Worm (Caenorhabditis elegans) whole organism, L1 larva: Measurements from ENCODE around the gene znf-706.

Source experiments
- C04F5.9 ChIP-seq: sonication (generic microtip); optimal IDR thresholded peaks from 2 replicates; lab custom pipeline; 2016; ENCODE audit warnings: missing genetic modification characterization, missing compliant biosample characterization
- aha-1 ChIP-seq: fragments of 150-350 bp; optimal IDR thresholded peaks from 2 replicates; lab custom pipeline; 2014; ENCODE audit warnings: missing biosample characterization, missing genetic modification characterization
- alr-1 ChIP-seq: fragments of 200-800 bp; sonication (Bioruptor generic); optimal IDR thresholded peaks from 2 replicates; lab custom pipeline; 2018; ENCODE audit warnings: borderline replicate concordance, mild to moderate bottlenecking, missing genetic modification characterization, missing compliant biosample characterization
- ama-1 ChIP-seq: fragments of 150-350 bp; optimal IDR thresholded peaks from 2 replicates; lab custom pipeline; 2014
- ceh-82 ChIP-seq, 3 experiments: fragments of 150-350 bp in 1 of 3; sonication (generic microtip) in 2 of 3; optimal IDR thresholded peaks; 2 replicates each; lab custom pipeline; 2014 to 2017; ENCODE audit warnings: missing biosample characterization in 3 of 3, missing genetic modification characterization in 3 of 3
- ceh-90 ChIP-seq: sonication (generic microtip); optimal IDR thresholded peaks from 2 replicates; lab custom pipeline; 2016; ENCODE audit warnings: missing genetic modification characterization, missing compliant biosample characterization
- ces-1 ChIP-seq: fragments of 150-350 bp; optimal IDR thresholded peaks from 2 replicates; lab custom pipeline; 2014; ENCODE audit warnings: missing biosample characterization, missing genetic modification reagents, missing genetic modification characterization
- dpl-1 ChIP-seq, 3 experiments: fragments of 150-350 bp in 2 of 3; sonication (generic microtip) in 1 of 3; optimal IDR thresholded peaks; 2 replicates each; lab custom pipeline; 2014 to 2017; ENCODE audit warnings: missing biosample characterization in 3 of 3, missing genetic modification characterization in 3 of 3, missing genetic modification reagents in 3 of 3
- dsc-1 ChIP-seq: sonication (generic microtip); optimal IDR thresholded peaks from 2 replicates; lab custom pipeline; 2016; ENCODE audit warnings: mild to moderate bottlenecking, missing genetic modification characterization, missing compliant biosample characterization
- efl-1 ChIP-seq, 4 experiments: fragments of 150-350 bp; optimal IDR thresholded peaks in 3 of 4; peaks in 1 of 4; 1 replicate in 1 of 4; 2 replicates in 3 of 4; lab custom pipeline; 2014; ENCODE audit warnings: missing biosample characterization in 2 of 4, missing genetic modification characterization in 2 of 4, missing genetic modification reagents in 2 of 4
- egl-27 ChIP-seq, 2 experiments: fragments of 150-350 bp in 1 of 2; sonication (generic microtip); optimal IDR thresholded peaks; 3 replicates each; lab custom pipeline; 2017 to 2018; ENCODE audit warnings: missing biosample characterization in 2 of 2, missing genetic modification characterization in 2 of 2, missing genetic modification reagents in 2 of 2
- elt-3 ChIP-seq, 6 experiments: fragments of 150-350 bp in 1 of 6; sonication (generic microtip); optimal IDR thresholded peaks; 2 replicates each; lab custom pipeline; 2017 to 2018; ENCODE audit warnings: missing biosample characterization in 6 of 6, missing genetic modification characterization in 6 of 6, inconsistent platforms in 1 of 6
- fkh-10 ChIP-seq: sonication (generic microtip); optimal IDR thresholded peaks from 2 replicates; lab custom pipeline; 2017; ENCODE audit warnings: missing biosample characterization, missing genetic modification reagents, missing genetic modification characterization
- fkh-8 ChIP-seq: sonication (generic microtip); optimal IDR thresholded peaks from 2 replicates; lab custom pipeline; 2016; ENCODE audit warnings: mild to moderate bottlenecking, missing genetic modification characterization, missing compliant biosample characterization
- fos-1 ChIP-seq: fragments of 150-350 bp; optimal IDR thresholded peaks from 2 replicates; lab custom pipeline; 2014; ENCODE audit warnings: missing biosample characterization, missing genetic modification characterization
- hlh-4 ChIP-seq: sonication (generic microtip); optimal IDR thresholded peaks from 2 replicates; lab custom pipeline; 2016; ENCODE audit warnings: mild to moderate bottlenecking, missing genetic modification characterization, missing compliant biosample characterization
- hpl-2 ChIP-seq: fragments of 150-350 bp; optimal IDR thresholded peaks from 2 replicates; lab custom pipeline; 2014; ENCODE audit warnings: missing biosample characterization, missing genetic modification reagents, missing genetic modification characterization
- irx-1 ChIP-seq: sonication (generic microtip); optimal IDR thresholded peaks from 2 replicates; lab custom pipeline; 2016; ENCODE audit warnings: missing genetic modification characterization, missing compliant biosample characterization
- jun-1 ChIP-seq: fragments of 150-350 bp; optimal IDR thresholded peaks from 2 replicates; lab custom pipeline; 2014; ENCODE audit warnings: missing biosample characterization, missing genetic modification reagents, missing genetic modification characterization
- lin-14 ChIP-seq: fragments of 200-800 bp; sonication (Bioruptor generic); optimal IDR thresholded peaks from 2 replicates; lab custom pipeline; 2018; ENCODE audit warnings: mild to moderate bottlenecking, missing genetic modification characterization, moderate library complexity, missing compliant biosample characterization
- lin-15B ChIP-seq: fragments of 150-350 bp; sonication (generic microtip); optimal IDR thresholded peaks from 3 replicates; lab custom pipeline; 2014; ENCODE audit warnings: missing biosample characterization, missing genetic modification characterization
- mdl-1 ChIP-seq, 2 experiments: fragments of 150-350 bp; optimal IDR thresholded peaks; 2 replicates each; lab custom pipeline; 2014 to 2017; ENCODE audit warnings: missing biosample characterization in 2 of 2, missing genetic modification characterization in 2 of 2, inconsistent platforms in 1 of 2
- nhr-19 ChIP-seq: fragments of 200-800 bp; sonication (Bioruptor generic); conservative IDR thresholded peaks from 2 replicates; pipeline ENCODE4 v1.3.6; 2022; ENCODE audit warnings: missing genetic modification characterization, missing compliant biosample characterization
- nhr-20 ChIP-seq: sonication (generic microtip); optimal IDR thresholded peaks from 2 replicates; lab custom pipeline; 2016; ENCODE audit warnings: mild to moderate bottlenecking, missing genetic modification characterization, missing compliant biosample characterization
- nhr-237 ChIP-seq: fragments of 150-350 bp; optimal IDR thresholded peaks from 2 replicates; lab custom pipeline; 2014; ENCODE audit warnings: missing biosample characterization, missing genetic modification characterization
- nhr-28 ChIP-seq: fragments of 150-350 bp; optimal IDR thresholded peaks from 2 replicates; lab custom pipeline; 2014; ENCODE audit warnings: missing biosample characterization, missing genetic modification characterization
- nhr-47 ChIP-seq: sonication (generic microtip); optimal IDR thresholded peaks from 2 replicates; lab custom pipeline; 2016; ENCODE audit warnings: mild to moderate bottlenecking, missing genetic modification characterization, moderate library complexity, missing compliant biosample characterization
- nhr-71 ChIP-seq: sonication (generic microtip); optimal IDR thresholded peaks from 2 replicates; lab custom pipeline; 2016; ENCODE audit warnings: mild to moderate bottlenecking, missing genetic modification characterization, moderate library complexity, missing compliant biosample characterization
- nhr-85 ChIP-seq: sonication (generic microtip); peaks from one replicate; lab custom pipeline; 2016; ENCODE audit warnings: missing genetic modification characterization, inconsistent platforms, missing compliant biosample characterization
- pax-3 ChIP-seq: fragments of 200-800 bp; sonication (Bioruptor generic); optimal IDR thresholded peaks from 2 replicates; lab custom pipeline; 2018; ENCODE audit warnings: mild to moderate bottlenecking, missing genetic modification characterization, moderate library complexity, missing compliant biosample characterization
- skn-1 ChIP-seq: fragments of 150-350 bp; optimal IDR thresholded peaks from 2 replicates; lab custom pipeline; 2014; ENCODE audit warnings: missing biosample characterization, missing genetic modification characterization
- snu-23 ChIP-seq: sonication (generic microtip); optimal IDR thresholded peaks from 2 replicates; lab custom pipeline; 2016; ENCODE audit warnings: missing genetic modification characterization, missing compliant biosample characterization
- swsn-7 ChIP-seq: sonication (generic microtip); optimal IDR thresholded peaks from 2 replicates; lab custom pipeline; 2016; ENCODE audit warnings: missing genetic modification characterization, missing compliant biosample characterization
- tbx-2 ChIP-seq: sonication (generic microtip); optimal IDR thresholded peaks from 2 replicates; lab custom pipeline; 2016; ENCODE audit warnings: missing genetic modification characterization, missing compliant biosample characterization
- unc-30 ChIP-seq: sonication (generic microtip); optimal IDR thresholded peaks from 2 replicates; lab custom pipeline; 2017; ENCODE audit warnings: missing biosample characterization, missing genetic modification characterization
- unc-86 ChIP-seq: sonication (generic microtip); optimal IDR thresholded peaks from 2 replicates; lab custom pipeline; 2016; ENCODE audit warnings: missing genetic modification characterization, missing compliant biosample characterization
- vab-15 ChIP-seq: sonication (generic microtip); optimal IDR thresholded peaks from 2 replicates; lab custom pipeline; 2017; ENCODE audit warnings: missing genotype, mild to moderate bottlenecking, missing genetic modification characterization, missing compliant biosample characterization
- zag-1 ChIP-seq: fragments of 150-350 bp; optimal IDR thresholded peaks from 2 replicates; lab custom pipeline; 2014; ENCODE audit warnings: missing biosample characterization, missing genetic modification characterization

znf-706 gene

ce11 chrIV:9063518-9063917, 32.5 kb downstream of the znf-706 start (continued):
- no peak for TF ChIP-seq unc-30
- no peak for TF ChIP-seq aha-1 (tag; lab: Kevin White, UChicago)
- no peak for TF ChIP-seq zag-1 (tag; lab: Kevin White, UChicago)
- no peak for TF ChIP-seq lin-15B
- peak; percentile 72 for TF ChIP-seq dsc-1 (tag; lab: Kevin White, UChicago)
- TF ChIP-seq egl-27 (tag; optimal IDR thresholded peaks at IDR 0.05; lab: Kevin White, UChicago): no peak
- TF ChIP-seq nhr-20 (tag; lab: Kevin White, UChicago): peak; percentile 80
- TF ChIP-seq C04F5.9 (tag; lab: Kevin White, UChicago): no peak
- no peak for TF ChIP-seq ama-1
- TF ChIP-seq fkh-10: peak; percentile 21
- no peak for TF ChIP-seq elt-3 (tag; optimal IDR thresholded peaks at IDR 0.05; lab: Kevin White, UChicago)
- TF ChIP-seq lin-14: peak; percentile 50
- no peak for TF ChIP-seq alr-1 (tag; lab: Kevin White, UChicago)
- TF ChIP-seq nhr-28 (tag; lab: Kevin White, UChicago): no peak
- TF ChIP-seq ces-1 (GFP tag; lab: Kevin White, UChicago): no peak
- no peak for TF ChIP-seq hpl-2 (GFP tag; lab: Kevin White, UChicago)
- TF ChIP-seq tbx-2 (tag; lab: Kevin White, UChicago): no peak
- peak; percentile 73 for TF ChIP-seq nhr-47 (tag; lab: Kevin White, UChicago)
- TF ChIP-seq pax-3 (tag; lab: Kevin White, UChicago): peak; percentile 13
- 0 out of 2 replicates have a peak, but pooled peaks have one; percentile 22 for TF ChIP-seq nhr-19
- TF ChIP-seq jun-1 (tag; lab: Kevin White, UChicago): peak; percentile 32
- peak; percentile 40 for TF ChIP-seq irx-1
- TF ChIP-seq fos-1: peak; percentile 9
- TF ChIP-seq unc-86 (tag; lab: Kevin White, UChicago): no peak
- no peak for TF ChIP-seq ceh-82 (tag; optimal IDR thresholded peaks at IDR 0.05; lab: Kevin White, UChicago)
- TF ChIP-seq vab-15: no peak
- TF ChIP-seq snu-23: no peak
- TF ChIP-seq mdl-1 (tag; optimal IDR thresholded peaks at IDR 0.05; lab: Kevin White, UChicago): no peak
- peak; percentile 17 for TF ChIP-seq swsn-7 (tag; lab: Kevin White, UChicago)
- TF ChIP-seq efl-1 (optimal IDR thresholded peaks at IDR 0.05; lab: Kevin White, UChicago): peak in 1 of 2 experiments; percentile 11
- TF ChIP-seq efl-1 (GFP tag; optimal IDR thresholded peaks at IDR 0.05 in 1 of 2; lab: Kevin White, UChicago): no peak
- TF ChIP-seq fkh-8: peak; percentile 89
- TF ChIP-seq skn-1 (tag; lab: Kevin White, UChicago): no peak

ce11 chrIV:9053403-9053802, 42.6 kb downstream of the znf-706 start:
- peak; percentile 13 for TF ChIP-seq nhr-20 (tag; lab: Kevin White, UChicago)
- TF ChIP-seq nhr-71 (tag; lab: Kevin White, UChicago): peak; percentile 77
- TF ChIP-seq dpl-1 (GFP tag; optimal IDR thresholded peaks at IDR 0.05; lab: Kevin White, UChicago): no peak
- peak; percentile 84 for TF ChIP-seq fkh-8
- no peak for TF ChIP-seq nhr-85 (tag; lab: Kevin White, UChicago)
- TF ChIP-seq nhr-47 (tag; lab: Kevin White, UChicago): peak; percentile 63
- no peak for TF ChIP-seq nhr-237
- TF ChIP-seq hlh-4: peak; percentile 83
- TF ChIP-seq pax-3 (tag; lab: Kevin White, UChicago): peak; percentile 33
- TF ChIP-seq lin-14: peak; percentile 30
- no peak for TF ChIP-seq aha-1 (tag; lab: Kevin White, UChicago)

ce11 chrIV:9051510-9052175, 44.4 kb downstream of the znf-706 start:
- TF ChIP-seq efl-1 (optimal IDR thresholded peaks at IDR 0.05; lab: Kevin White, UChicago): no peak
- TF ChIP-seq efl-1 (GFP tag; optimal IDR thresholded peaks at IDR 0.05 in 1 of 2; lab: Kevin White, UChicago): peak in 1 of 2 experiments; percentile 13
- no peak for TF ChIP-seq ceh-90 (tag; lab: Kevin White, UChicago)
